Worm (Caenorhabditis elegans): ENCODE data around the gene srbc-3.

The srbc-3 gene

ce11 chrV:3324178-3324577 is 15.9 kb downstream of the srbc-3 start, which contains the start of gene C17B7.8:
C17B7.8 (minus strand) TSS chrV:3324278.
- TF ChIP-seq nfya-1 (tag; optimal IDR thresholded peaks at IDR 0.05; ENCODE audit: insufficient read depth): no peak
- TF ChIP-seq pqm-1 (tag; optimal IDR thresholded peaks at IDR 0.05): no peak
- no peak for TF ChIP-seq zag-1 (tag; optimal IDR thresholded peaks at IDR 0.05)
- no peak for TF ChIP-seq pha-4 (tag; optimal IDR thresholded peaks at IDR 0.05)
- TF ChIP-seq fkh-10 (GFP tag; optimal IDR thresholded peaks at IDR 0.05): no peak
- TF ChIP-seq nhr-67 (tag; optimal IDR thresholded peaks at IDR 0.05): no peak
- TF ChIP-seq elt-2 (tag; optimal IDR thresholded peaks at IDR 0.05): no peak
- TF ChIP-seq nhr-11 (tag; optimal IDR thresholded peaks at IDR 0.05): no peak
- no peak for TF ChIP-seq jun-1 (tag; optimal IDR thresholded peaks at IDR 0.05)
- TF ChIP-seq nhr-43 (tag; optimal IDR thresholded peaks at IDR 0.05; ENCODE audit: poor library complexity, severe bottlenecking): no peak
- no peak for TF ChIP-seq egl-27 (tag; optimal IDR thresholded peaks at IDR 0.05)
- no peak for TF ChIP-seq lsy-12 (tag; optimal IDR thresholded peaks at IDR 0.05)
- TF ChIP-seq nhr-76 (tag; optimal IDR thresholded peaks at IDR 0.05): no peak
- TF ChIP-seq nhr-77 (tag; optimal IDR thresholded peaks at IDR 0.05): no peak
- no peak for TF ChIP-seq elt-1 (tag; optimal IDR thresholded peaks at IDR 0.05)
- TF ChIP-seq snpc-4 (tag; optimal IDR thresholded peaks at IDR 0.05): no peak
- TF ChIP-seq hmg-11 (tag; optimal IDR thresholded peaks at IDR 0.05): no peak
- no peak for TF ChIP-seq unc-62 (GFP tag; optimal IDR thresholded peaks at IDR 0.05)

ce11 chrV:3332023-3332422 is 23.8 kb downstream of the srbc-3 start, which contains the start of gene C17B7.9:
C17B7.9 (minus strand) TSS chrV:3332123.
- TF ChIP-seq jun-1 (tag; optimal IDR thresholded peaks at IDR 0.05): no peak

ce11 chrV:3333334-3333733 is 25.1 kb downstream of the srbc-3 start, which contains the start of gene C17B7.5:
C17B7.5 (plus strand) TSS chrV:3333634.
- TF ChIP-seq nhr-25 (tag; optimal IDR thresholded peaks at IDR 0.05) (no peak), R02D3.7 (tag; optimal IDR thresholded peaks at IDR 0.05) (no peak), ama-1 (optimal IDR thresholded peaks at IDR 0.05) (no peak), eor-1 (tag; optimal IDR thresholded peaks at IDR 0.05) (no peak), pha-4 (tag; optimal IDR thresholded peaks at IDR 0.05) (no peak), lin-39 (tag; optimal IDR thresholded peaks at IDR 0.05) (no peak)

- TF ChIP-seq ztf-11 (tag; optimal IDR thresholded peaks at IDR 0.05): no peak
- TF ChIP-seq tbx-2 (tag; optimal IDR thresholded peaks at IDR 0.05): no peak
- no peak for TF ChIP-seq aly-2 (tag; optimal IDR thresholded peaks at IDR 0.05)
- TF ChIP-seq unc-62 (GFP tag; optimal IDR thresholded peaks at IDR 0.05): no peak
- TF ChIP-seq jun-1 (tag; optimal IDR thresholded peaks at IDR 0.05): no peak
- no peak for TF ChIP-seq lin-15B (tag; optimal IDR thresholded peaks at IDR 0.05)
- TF ChIP-seq nhr-12 (tag; optimal IDR thresholded peaks at IDR 0.05): no peak
- no peak for TF ChIP-seq nhr-28 (tag; optimal IDR thresholded peaks at IDR 0.05)
- TF ChIP-seq sea-2 (GFP tag; optimal IDR thresholded peaks at IDR 0.05): no peak
- no peak for TF ChIP-seq mml-1 (tag; optimal IDR thresholded peaks at IDR 0.05)
- TF ChIP-seq ceh-16 (tag; optimal IDR thresholded peaks at IDR 0.05): no peak
Measured at ce11 chrV:3339009-3339408, 30.7 kb downstream of the srbc-3 start, which contains the start of gene C17B7.4. C17B7.4 (plus strand) TSS chrV:3339309.

ce11 chrV:3341906-3342305 is 33.6 kb downstream of the srbc-3 start, which contains the start of gene C17B7.10:
C17B7.10 (minus strand) TSS chrV:3342006.
- TF ChIP-seq elt-3 (tag; optimal IDR thresholded peaks at IDR 0.05): no peak
- no peak for TF ChIP-seq nhr-237 (tag; optimal IDR thresholded peaks at IDR 0.05)
- no peak for TF ChIP-seq unc-39 (tag; optimal IDR thresholded peaks at IDR 0.05)
- no peak for TF ChIP-seq nhr-12 (tag; optimal IDR thresholded peaks at IDR 0.05)

ce11 chrV:3342504-3342903 is 34.2 kb downstream of the srbc-3 start, which contains the start of gene C17B7.3:
C17B7.3 (plus strand) TSS chrV:3342804.
- TF ChIP-seq elt-1 (tag; optimal IDR thresholded peaks at IDR 0.05): no peak
- no peak for TF ChIP-seq fkh-10 (GFP tag; optimal IDR thresholded peaks at IDR 0.05)
- TF ChIP-seq ama-1 (optimal IDR thresholded peaks at IDR 0.05): no peak
- no peak for TF ChIP-seq ceh-28 (tag; optimal IDR thresholded peaks at IDR 0.05)
- no peak for TF ChIP-seq egl-5 (tag; optimal IDR thresholded peaks at IDR 0.05)
- TF ChIP-seq skn-1 (tag; optimal IDR thresholded peaks at IDR 0.05): no peak
- TF ChIP-seq ceh-9 (tag; optimal IDR thresholded peaks at IDR 0.05): no peak
- TF ChIP-seq mml-1 (tag; optimal IDR thresholded peaks at IDR 0.05): no peak
- no peak for TF ChIP-seq nhr-43 (tag; optimal IDR thresholded peaks at IDR 0.05; ENCODE audit: poor library complexity, severe bottlenecking)
- TF ChIP-seq R02D3.7 (tag; optimal IDR thresholded peaks at IDR 0.05): no peak

Data from whole organism, L3 larva.